Fruit fly (Drosophila melanogaster): ENCODE results near the gene CG13895.

The CG13895 gene

DNA sequence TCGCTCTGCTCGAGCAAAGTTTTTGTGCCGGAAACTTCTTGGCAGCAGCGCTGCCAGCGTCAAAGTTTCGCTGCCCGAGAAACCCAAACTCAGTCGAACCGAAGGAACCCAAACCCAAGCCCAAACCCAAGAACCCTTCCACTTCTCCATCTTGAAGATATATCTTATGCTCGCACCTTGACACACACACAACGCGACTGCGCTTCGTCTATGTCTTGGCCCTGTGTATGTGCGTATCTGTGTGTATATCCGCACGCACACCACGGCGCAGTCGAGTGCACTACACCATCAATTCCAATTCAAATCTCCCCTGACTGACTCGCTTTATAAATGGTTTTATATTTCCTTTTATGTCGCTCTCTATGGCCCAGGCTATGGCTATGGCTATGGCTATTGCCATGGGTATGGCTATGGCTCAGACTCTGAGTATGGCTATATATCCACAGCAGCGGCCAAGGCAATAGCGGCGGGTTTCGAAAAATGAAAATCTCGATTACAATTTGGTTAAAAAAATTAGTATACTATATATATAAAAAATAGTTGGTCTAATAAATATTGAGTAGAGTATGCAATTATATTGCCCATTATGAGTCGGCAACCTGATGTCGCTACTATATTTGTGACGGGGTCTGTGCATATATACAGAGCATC, 11.5 kb downstream of the CG13895 start (continued):
- peak; percentile 96 for TF ChIP-seq phol (tag; optimal IDR thresholded peaks at IDR 0.05)
- TF ChIP-seq Lim3 (GFP tag; IDR thresholded peaks at IDR 0.05) = peak; percentile 79
- peak; percentile 96 for TF ChIP-seq tap (tag; optimal IDR thresholded peaks at IDR 0.05)
- TF ChIP-seq jumu (GFP tag; optimal IDR thresholded peaks at IDR 0.05) = no peak
- TF ChIP-seq lbe (GFP tag; optimal IDR thresholded peaks at IDR 0.05) = peak; percentile 87
- TF ChIP-seq bbx (GFP tag; IDR thresholded peaks at IDR 0.05; ENCODE audit: partially characterized antibody) = no peak
- TF ChIP-seq wdn (GFP tag; IDR thresholded peaks at IDR 0.05) = peak; percentile 94
- peak; percentile 86 for TF ChIP-seq CG11560 (tag; IDR thresholded peaks at IDR 0.05)
- peak; percentile 9 for TF ChIP-seq CG12744 (GFP tag; optimal IDR thresholded peaks at IDR 0.05)
- peak; percentile 97 for TF ChIP-seq CG7839 (tag; optimal IDR thresholded peaks at IDR 0.05)
- no peak for TF ChIP-seq pan (optimal IDR thresholded peaks at IDR 0.05)
- peak in 1 of 2 experiments; percentile 96 for TF ChIP-seq pan (GFP tag; optimal IDR thresholded peaks at IDR 0.05 in 1 of 2, IDR thresholded peaks at IDR 0.05 in 1 of 2)
- peak; percentile 81 for TF ChIP-seq dan (GFP tag; IDR thresholded peaks at IDR 0.05)
- no peak for TF ChIP-seq Dref (GFP tag; IDR thresholded peaks at IDR 0.05)
- TF ChIP-seq CG16779 (GFP tag; IDR thresholded peaks at IDR 0.05) = peak; percentile 85
- TF ChIP-seq CG18599 (GFP tag; optimal IDR thresholded peaks at IDR 0.05) = peak; percentile 98
- TF ChIP-seq ro (GFP tag; IDR thresholded peaks at IDR 0.05) = peak; percentile 84
- peak; percentile 89 for TF ChIP-seq Kr (GFP tag; optimal IDR thresholded peaks at IDR 0.05)
- TF ChIP-seq Mrtf (GFP tag; IDR thresholded peaks at IDR 0.05) = peak; percentile 95
- peak; percentile 95 for TF ChIP-seq seq (GFP tag; IDR thresholded peaks at IDR 0.05)
- peak; percentile 98 for TF ChIP-seq CG17361 (GFP tag; IDR thresholded peaks at IDR 0.05)
- TF ChIP-seq nom (GFP tag; optimal IDR thresholded peaks at IDR 0.05) = peak; percentile 95
- TF ChIP-seq Usf (GFP tag; optimal IDR thresholded peaks at IDR 0.05) = peak; percentile 89
- TF ChIP-seq CG12155 (GFP tag; optimal IDR thresholded peaks at IDR 0.05) = peak; percentile 89
- TF ChIP-seq Deaf1 (tag; optimal IDR thresholded peaks at IDR 0.05) = peak; percentile 77
- peak; percentile 32 for TF ChIP-seq Antp (GFP tag; optimal IDR thresholded peaks at IDR 0.05)
- peak; percentile 97 for TF ChIP-seq CG1233 (GFP tag; optimal IDR thresholded peaks at IDR 0.05)
- TF ChIP-seq jigr1 (GFP tag; IDR thresholded peaks at IDR 0.05) = peak; percentile 88
- peak; percentile 97 for TF ChIP-seq gsb-n (tag; optimal IDR thresholded peaks at IDR 0.05)
- peak; percentile 86 for TF ChIP-seq Fer2 (tag; optimal IDR thresholded peaks at IDR 0.05)
- peak; percentile 90 for TF ChIP-seq bowl (GFP tag; IDR thresholded peaks at IDR 0.05)
- peak; percentile 15 for TF ChIP-seq pho (GFP tag; optimal IDR thresholded peaks at IDR 0.05)
- peak; percentile 83 for TF ChIP-seq CG2120 (GFP tag; optimal IDR thresholded peaks at IDR 0.05)
- peak; percentile 91 for TF ChIP-seq dati (GFP tag; IDR thresholded peaks at IDR 0.05)
- TF ChIP-seq knrl (GFP tag; IDR thresholded peaks at IDR 0.05; ENCODE audit: partially characterized antibody) = no peak
- TF ChIP-seq E2f1 (GFP tag; IDR thresholded peaks at IDR 0.05) = peak; percentile 95
- TF ChIP-seq CG14014 (GFP tag; IDR thresholded peaks at IDR 0.05) = peak; percentile 97
- peak; percentile 93 for TF ChIP-seq Max (GFP tag; optimal IDR thresholded peaks at IDR 0.05)
- TF ChIP-seq Drgx (GFP tag; IDR thresholded peaks at IDR 0.05) = peak; percentile 95
- TF ChIP-seq CG10274 (GFP tag; optimal IDR thresholded peaks at IDR 0.05) = peak; percentile 85
- peak; percentile 98 for TF ChIP-seq CG9727 (GFP tag; optimal IDR thresholded peaks at IDR 0.05)
- TF ChIP-seq CG31224 (GFP tag; IDR thresholded peaks at IDR 0.05) = peak; percentile 90
- peak; percentile 94 for TF ChIP-seq CG17568 (GFP tag; optimal IDR thresholded peaks at IDR 0.05)
- TF ChIP-seq al (GFP tag; IDR thresholded peaks at IDR 0.05) = peak; percentile 90
- peak; percentile 97 for TF ChIP-seq nmo (GFP tag; optimal IDR thresholded peaks at IDR 0.05)
- peak; percentile 95 for TF ChIP-seq otp (GFP tag; IDR thresholded peaks at IDR 0.05)
- TF ChIP-seq CG31441 (GFP tag; IDR thresholded peaks at IDR 0.05) = peak; percentile 99
- peak; percentile 96 for TF ChIP-seq CG6854 (GFP tag; optimal IDR thresholded peaks at IDR 0.05)
- TF ChIP-seq tup (GFP tag; optimal IDR thresholded peaks at IDR 0.05) = peak; percentile 81
- peak; percentile 84 for TF ChIP-seq lilli (GFP tag; optimal IDR thresholded peaks at IDR 0.05)
- peak; percentile 93 for TF ChIP-seq NfI (GFP tag; optimal IDR thresholded peaks at IDR 0.05)

Data from whole organism, embryonic.